Worm (Caenorhabditis elegans): Measurements from ENCODE around the gene uncp-18.

The uncp-18 gene

ce11 chrIV:390279-390678, at the start of gene uncp-18, which contains the start of gene ears-2:
TSS of gene uncp-18 (plus strand) at chrIV:390560.
TSS of gene ears-2 (minus strand) at chrIV:390468.
- TF ChIP-seq eor-1 (tag; optimal IDR thresholded peaks at IDR 0.05) (no peak), daf-12 (tag; optimal IDR thresholded peaks at IDR 0.05) (no peak), mml-1 (tag; optimal IDR thresholded peaks at IDR 0.05) (no peak), ama-1 (optimal IDR thresholded peaks at IDR 0.05) (peak; percentile 27), nhr-12 (tag; optimal IDR thresholded peaks at IDR 0.05) (no peak), ztf-4 (tag; optimal IDR thresholded peaks at IDR 0.05) (no peak), pqm-1 (tag; optimal IDR thresholded peaks at IDR 0.05) (peak; percentile 4), tbx-2 (tag; optimal IDR thresholded peaks at IDR 0.05) (peak; percentile 83), lin-15B (tag; optimal IDR thresholded peaks at IDR 0.05) (peak; percentile 79), egl-27 (tag; optimal IDR thresholded peaks at IDR 0.05) (no peak), fkh-10 (GFP tag; optimal IDR thresholded peaks at IDR 0.05) (peak; percentile 50), ceh-16 (tag; optimal IDR thresholded peaks at IDR 0.05) (no peak), nhr-77 (tag; optimal IDR thresholded peaks at IDR 0.05) (peak; percentile 48), mdl-1 (tag; optimal IDR thresholded peaks at IDR 0.05) (no peak), elt-2 (tag; optimal IDR thresholded peaks at IDR 0.05) (peak; percentile 73), nhr-25 (tag; optimal IDR thresholded peaks at IDR 0.05) (peak; percentile 72), aly-2 (tag; optimal IDR thresholded peaks at IDR 0.05) (no peak), elt-3 (tag; optimal IDR thresholded peaks at IDR 0.05) (no peak), ztf-11 (tag; optimal IDR thresholded peaks at IDR 0.05) (no peak), nhr-43 (tag; optimal IDR thresholded peaks at IDR 0.05; ENCODE audit: poor library complexity, severe bottlenecking) (peak; percentile 97), sea-2 (GFP tag; optimal IDR thresholded peaks at IDR 0.05) (no peak), nhr-237 (tag; optimal IDR thresholded peaks at IDR 0.05) (no peak), lin-39 (tag; optimal IDR thresholded peaks at IDR 0.05) (peak; percentile 88), unc-62 (GFP tag; optimal IDR thresholded peaks at IDR 0.05) (no peak), skn-1 (tag; optimal IDR thresholded peaks at IDR 0.05) (peak; percentile 77), fkh-2 (tag; optimal IDR thresholded peaks at IDR 0.05) (no peak), fos-1 (tag; optimal IDR thresholded peaks at IDR 0.05) (no peak), nhr-76 (tag; optimal IDR thresholded peaks at IDR 0.05) (peak; percentile 32), nhr-23 (tag; optimal IDR thresholded peaks at IDR 0.05) (peak; percentile 92), nfya-1 (tag; optimal IDR thresholded peaks at IDR 0.05; ENCODE audit: insufficient read depth) (peak; percentile 80), ceh-28 (tag; optimal IDR thresholded peaks at IDR 0.05) (peak; percentile 86), R02D3.7 (tag; optimal IDR thresholded peaks at IDR 0.05) (peak; percentile 91), pha-4 (tag; optimal IDR thresholded peaks at IDR 0.05) (peak; percentile 89), ceh-82 (tag; optimal IDR thresholded peaks at IDR 0.05) (peak; percentile 88), nhr-11 (tag; optimal IDR thresholded peaks at IDR 0.05) (no peak), elt-1 (tag; optimal IDR thresholded peaks at IDR 0.05) (peak; percentile 34), zag-1 (tag; optimal IDR thresholded peaks at IDR 0.05) (peak; percentile 48), lsy-12 (tag; optimal IDR thresholded peaks at IDR 0.05) (peak; percentile 86), snpc-4 (tag; optimal IDR thresholded peaks at IDR 0.05) (peak; percentile 77), ZK546.5 (tag; optimal IDR thresholded peaks at IDR 0.05) (no peak), nhr-67 (tag; optimal IDR thresholded peaks at IDR 0.05) (peak; percentile 42), nhr-28 (tag; optimal IDR thresholded peaks at IDR 0.05) (no peak), egl-5 (tag; optimal IDR thresholded peaks at IDR 0.05) (peak; percentile 76), hmg-11 (tag; optimal IDR thresholded peaks at IDR 0.05) (peak; percentile 96), jun-1 (tag; optimal IDR thresholded peaks at IDR 0.05) (peak; percentile 70), ceh-9 (tag; optimal IDR thresholded peaks at IDR 0.05) (no peak), unc-39 (tag; optimal IDR thresholded peaks at IDR 0.05) (no peak)

DNA sequence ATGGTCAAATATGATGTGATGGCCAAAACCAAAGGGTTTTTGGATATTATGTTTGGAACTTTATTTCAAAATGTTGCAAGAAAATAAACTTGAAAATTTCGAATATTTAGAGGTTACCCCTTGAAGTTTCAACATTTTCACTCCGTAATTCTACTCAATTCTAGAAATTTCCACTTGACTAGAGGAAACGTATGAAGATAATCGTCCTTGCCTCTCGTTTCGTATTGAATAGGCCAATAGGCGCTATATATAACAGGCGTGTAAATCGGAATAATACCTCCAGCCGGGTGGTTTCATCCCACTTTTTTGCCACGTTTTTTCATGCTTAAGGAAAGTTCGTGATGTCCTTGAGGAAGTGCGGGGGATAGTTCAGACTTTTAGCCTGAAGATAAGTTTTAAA, 47.1 kb upstream of the uncp-18 start:
- TF ChIP-seq ceh-9 (tag; optimal IDR thresholded peaks at IDR 0.05) (no peak), nhr-77 (tag; optimal IDR thresholded peaks at IDR 0.05) (no peak), nhr-43 (tag; optimal IDR thresholded peaks at IDR 0.05; ENCODE audit: poor library complexity, severe bottlenecking) (no peak), daf-12 (tag; optimal IDR thresholded peaks at IDR 0.05) (no peak), ama-1 (optimal IDR thresholded peaks at IDR 0.05) (no peak), mdl-1 (tag; optimal IDR thresholded peaks at IDR 0.05) (no peak)

Measured in whole organism, L3 larva.